Worm (Caenorhabditis elegans): ENCODE measurements around the gene snr-3.

The snr-3 gene

DNA sequence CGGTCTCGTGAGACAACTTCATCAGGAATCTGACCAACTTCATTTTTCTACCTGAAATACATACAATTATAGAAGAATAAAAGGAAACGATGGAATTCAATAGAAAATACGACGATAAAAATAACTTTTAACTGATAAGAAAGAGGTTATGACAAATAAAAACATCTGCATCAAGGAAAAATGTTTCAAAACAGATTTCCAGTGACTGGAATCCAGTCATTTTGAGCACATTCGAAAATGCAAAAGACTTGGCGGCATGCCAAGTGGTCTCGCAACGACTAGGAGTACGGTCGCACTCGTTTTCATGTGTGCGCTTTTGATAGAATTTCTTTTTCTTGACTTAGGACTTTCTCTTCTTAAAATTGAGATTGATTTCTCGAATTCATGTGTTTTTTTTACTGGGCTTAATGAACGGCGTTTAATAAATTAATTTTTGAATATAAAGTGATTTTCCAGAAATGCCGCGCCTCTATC is at the start of gene snr-3, which contains the start of gene rsp-5:
Gene snr-3 (minus strand): TSS at position 51 of the 474 bp plus-strand sequence.
Gene rsp-5 (plus strand): TSS at position 455 of the 474 bp plus-strand sequence.
- no peak for TF ChIP-seq unc-62 (GFP tag; optimal IDR thresholded peaks at IDR 0.05)

DNA sequence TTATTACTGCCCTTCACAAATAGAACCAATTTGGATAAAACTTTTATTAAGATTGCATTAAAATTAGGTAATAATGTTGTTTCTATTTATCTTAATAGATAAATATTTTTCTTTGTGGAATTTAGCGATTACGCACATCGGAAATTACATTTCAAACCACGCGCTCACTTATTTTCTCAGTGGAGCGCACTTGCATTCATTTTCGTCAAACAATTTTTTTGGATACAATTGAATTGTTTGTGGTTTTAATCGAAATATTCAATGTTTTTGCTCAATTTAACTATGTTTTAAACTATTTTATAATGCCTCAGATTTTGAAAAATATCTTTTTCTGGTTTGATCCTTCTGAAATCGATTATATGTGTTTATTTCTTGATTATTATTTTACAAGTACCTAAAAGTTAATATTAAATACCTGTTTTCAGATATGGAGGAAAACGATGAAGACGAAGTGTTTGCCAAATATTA is 46.4 kb upstream of the snr-3 start, which contains the start of gene utp-20:
Gene utp-20 (plus strand): TSS at position 418 of the 468 bp plus-strand sequence.
- TF ChIP-seq unc-62 (GFP tag; optimal IDR thresholded peaks at IDR 0.05): no peak

DNA sequence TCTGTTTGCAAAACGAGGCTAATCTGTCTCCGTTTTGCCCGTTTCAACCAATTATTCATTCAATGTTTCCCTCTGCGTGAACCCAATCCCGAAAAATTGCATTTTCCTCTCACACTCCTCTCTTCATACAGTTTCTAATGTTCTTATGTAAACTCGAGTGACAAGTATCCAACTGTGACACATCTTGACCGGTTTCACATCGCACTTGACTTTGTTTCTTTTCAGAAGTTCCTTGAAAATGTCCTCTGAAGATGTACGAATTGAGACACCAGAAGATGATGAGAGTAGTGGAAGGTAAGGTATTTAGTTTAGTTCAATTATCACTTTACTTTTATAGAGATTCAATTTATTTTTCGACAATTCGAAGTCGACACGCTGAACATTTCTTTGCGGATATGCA is 42.4 kb upstream of the snr-3 start, which contains the start of gene abcx-1:
Gene abcx-1 (plus strand): TSS at position 224 of the 400 bp plus-strand sequence.
- no peak for TF ChIP-seq unc-62 (GFP tag; optimal IDR thresholded peaks at IDR 0.05)

DNA sequence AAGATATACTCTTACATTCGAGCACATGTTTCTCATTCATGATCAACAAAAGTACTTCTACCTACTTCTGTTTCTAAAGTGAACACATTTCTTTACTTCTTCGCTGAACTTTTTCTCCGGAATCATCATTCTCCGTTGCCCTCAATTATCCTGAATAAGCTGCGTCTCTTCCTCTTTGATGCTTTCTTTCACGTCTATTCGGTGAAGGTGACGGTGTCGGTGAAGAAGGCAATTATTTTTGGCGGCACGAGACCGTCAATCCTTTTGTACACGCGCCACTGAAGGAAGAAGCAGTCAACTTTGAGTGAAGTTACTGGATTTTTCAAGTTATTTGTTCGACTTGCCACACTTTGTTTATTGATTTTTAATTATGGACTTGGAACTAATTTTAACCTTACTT is 42.0 kb upstream of the snr-3 start, which contains the start of gene abch-1:
Gene abch-1 (minus strand): TSS at position 101 of the 400 bp plus-strand sequence.
- TF ChIP-seq unc-62 (GFP tag; optimal IDR thresholded peaks at IDR 0.05): no peak

DNA sequence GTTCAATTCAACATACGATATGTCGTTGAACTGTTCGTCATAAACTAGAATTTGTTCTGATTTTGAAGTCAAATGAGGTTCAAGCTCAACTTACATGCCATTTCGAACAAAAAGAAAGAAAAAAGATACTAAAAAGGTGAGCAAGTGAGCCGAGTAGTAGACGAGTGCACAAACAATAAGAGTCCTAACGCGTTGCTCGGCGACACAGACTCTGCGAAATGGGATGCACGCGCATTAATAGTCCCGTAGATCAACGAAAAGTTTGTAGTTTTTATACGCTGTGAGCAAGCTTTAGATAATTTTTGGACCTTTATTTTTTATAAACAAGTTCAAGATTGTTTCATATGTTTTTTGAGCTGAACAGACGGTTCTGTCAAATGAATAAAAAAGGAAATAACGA is 39.1 kb upstream of the snr-3 start, which contains the start of gene C56E6.4:
Gene C56E6.4 (minus strand): TSS at position 101 of the 400 bp plus-strand sequence.
- no peak for TF ChIP-seq unc-62 (GFP tag; optimal IDR thresholded peaks at IDR 0.05)

DNA sequence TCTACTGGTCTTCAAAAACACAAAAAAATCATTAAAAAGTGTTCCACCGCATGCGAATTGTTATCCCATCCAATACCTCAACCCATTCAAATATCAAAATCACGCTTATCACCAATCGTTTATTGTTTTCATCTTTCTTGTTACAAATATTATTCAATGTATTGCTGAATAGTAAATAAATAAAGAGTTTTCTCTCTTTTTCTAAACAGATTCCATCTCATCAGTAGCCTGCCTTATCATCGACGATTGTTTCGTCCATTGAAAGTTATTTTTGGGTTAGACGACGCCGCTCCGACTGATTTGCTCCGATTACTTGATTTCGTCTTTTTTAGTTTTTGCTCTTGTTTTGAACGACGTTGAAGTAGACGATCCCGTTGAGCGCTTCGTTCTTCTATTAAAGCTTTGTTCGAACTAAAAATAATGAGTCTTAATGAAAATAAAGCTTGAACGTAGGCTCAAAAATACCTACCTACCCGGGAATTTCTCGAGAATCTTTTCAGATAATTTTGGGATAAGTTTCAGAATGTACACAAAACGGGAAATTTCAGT is 36.6 kb upstream of the snr-3 start:
- no peak for TF ChIP-seq unc-62 (GFP tag; optimal IDR thresholded peaks at IDR 0.05)

DNA sequence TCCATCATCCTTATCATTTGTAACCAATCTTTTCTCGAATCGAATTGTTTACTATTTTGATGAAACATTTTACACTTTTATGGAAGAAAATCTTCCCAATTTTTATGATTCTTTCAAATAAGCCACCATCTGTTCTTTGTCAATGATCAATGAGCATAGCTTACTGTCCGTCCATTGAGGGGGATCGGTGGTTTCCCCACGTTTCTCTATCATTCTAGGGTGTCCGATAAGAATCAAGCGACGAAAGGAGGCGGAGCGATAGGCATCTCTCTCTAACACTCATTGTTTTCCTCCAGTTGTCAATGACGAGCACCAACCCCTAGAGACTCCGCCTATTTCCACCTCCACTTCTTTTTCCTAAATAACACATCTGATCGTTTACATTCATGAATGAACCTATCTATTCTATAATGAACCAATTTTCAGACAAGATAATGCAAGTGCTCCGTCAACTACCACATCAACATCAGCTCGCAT is 35.0 kb upstream of the snr-3 start, which contains the start of gene C56E6.2:
Gene C56E6.2 (plus strand): TSS at position 427 of the 477 bp plus-strand sequence.
- no peak for TF ChIP-seq unc-62 (GFP tag; optimal IDR thresholded peaks at IDR 0.05)

DNA sequence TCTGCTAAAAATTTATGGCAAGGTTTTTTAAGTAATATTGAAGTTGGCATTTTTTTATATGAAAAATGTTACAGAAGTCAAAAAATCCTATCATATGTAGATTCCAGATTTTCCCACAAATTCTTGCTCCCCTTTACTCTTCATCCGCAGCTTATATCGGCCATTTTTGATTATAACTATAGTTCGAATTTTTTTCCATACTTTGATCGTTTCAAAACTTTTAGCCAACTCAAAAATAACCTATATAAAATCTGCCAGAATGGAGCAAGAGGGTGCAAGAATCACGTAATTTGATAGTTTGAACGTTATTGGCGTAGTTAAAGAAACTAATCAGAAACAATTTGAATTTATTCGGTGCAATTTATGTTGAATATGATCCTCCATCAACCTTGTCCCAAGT is 34.4 kb upstream of the snr-3 start:
- no peak for TF ChIP-seq unc-62 (GFP tag; optimal IDR thresholded peaks at IDR 0.05)

DNA sequence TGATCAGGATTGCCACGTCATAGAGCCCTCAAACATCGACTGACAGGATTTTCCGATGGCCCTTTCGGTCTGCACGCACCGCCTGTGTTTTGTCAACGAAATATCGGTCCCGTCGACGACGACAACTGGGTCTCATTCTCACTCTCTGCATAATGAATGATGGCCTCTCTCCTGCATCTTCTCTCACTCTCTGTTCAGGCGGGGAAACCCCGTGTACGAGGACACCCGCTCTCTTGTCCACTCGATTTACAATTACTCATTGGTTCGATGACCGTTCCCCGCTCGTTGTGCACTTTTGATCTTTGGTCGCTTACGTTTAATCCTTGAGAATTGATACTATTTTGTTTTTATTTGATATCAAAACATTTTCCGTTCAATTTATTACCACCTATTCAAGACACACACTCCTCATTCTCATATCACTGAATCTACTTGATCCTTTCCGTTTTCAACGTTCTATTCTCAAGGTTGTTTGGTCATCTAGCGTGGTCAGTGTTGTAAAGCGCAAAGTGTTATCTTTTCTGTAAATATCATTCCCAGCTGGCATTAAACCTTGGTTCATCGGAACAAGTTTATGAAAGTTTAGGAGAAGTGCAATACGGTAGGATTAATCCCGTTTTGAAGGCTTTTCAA is 33.2 kb upstream of the snr-3 start:
- TF ChIP-seq unc-62 (GFP tag; optimal IDR thresholded peaks at IDR 0.05): no peak

DNA sequence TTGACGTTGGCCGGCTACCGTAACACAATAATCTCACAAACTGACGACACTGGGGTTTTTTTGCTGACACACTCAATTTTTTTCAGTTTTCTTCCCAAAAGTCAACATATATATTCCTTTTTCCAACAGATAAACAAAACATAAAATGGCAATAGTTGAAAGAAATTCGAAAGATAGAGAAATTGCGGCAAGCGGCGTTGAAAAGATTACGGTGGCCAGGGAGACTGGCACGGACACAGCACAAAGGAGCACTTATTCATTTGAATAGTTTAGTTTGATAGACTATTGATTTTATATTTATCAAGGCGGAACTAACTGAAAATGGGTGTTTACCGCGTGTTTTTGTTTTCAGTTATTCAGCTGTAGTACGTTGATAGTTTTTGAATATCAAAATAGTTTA is 31.8 kb upstream of the snr-3 start, which contains the start of gene toe-2:
Gene toe-2 (minus strand): TSS at position 70 of the 400 bp plus-strand sequence.
- TF ChIP-seq unc-62 (GFP tag; optimal IDR thresholded peaks at IDR 0.05): no peak

DNA sequence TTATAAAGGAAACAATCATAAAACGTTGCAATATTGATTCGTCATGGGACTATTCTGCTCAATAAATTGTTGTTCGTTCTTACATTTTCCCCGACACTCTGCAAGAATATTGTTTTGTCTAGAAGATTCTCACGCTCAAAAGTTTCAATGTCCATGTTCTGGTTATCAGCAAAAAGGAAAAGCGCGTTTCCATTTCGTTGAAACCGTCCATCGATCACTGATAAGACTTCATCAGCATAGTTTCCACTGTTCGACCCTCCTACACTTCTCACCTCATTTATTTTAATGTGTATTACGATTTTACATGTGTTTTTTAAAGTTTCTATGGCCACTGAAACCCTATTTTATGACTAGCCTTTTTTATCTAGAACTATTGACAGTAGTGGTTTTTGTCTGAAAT is 30.5 kb upstream of the snr-3 start:
- no peak for TF ChIP-seq unc-62 (GFP tag; optimal IDR thresholded peaks at IDR 0.05)

DNA sequence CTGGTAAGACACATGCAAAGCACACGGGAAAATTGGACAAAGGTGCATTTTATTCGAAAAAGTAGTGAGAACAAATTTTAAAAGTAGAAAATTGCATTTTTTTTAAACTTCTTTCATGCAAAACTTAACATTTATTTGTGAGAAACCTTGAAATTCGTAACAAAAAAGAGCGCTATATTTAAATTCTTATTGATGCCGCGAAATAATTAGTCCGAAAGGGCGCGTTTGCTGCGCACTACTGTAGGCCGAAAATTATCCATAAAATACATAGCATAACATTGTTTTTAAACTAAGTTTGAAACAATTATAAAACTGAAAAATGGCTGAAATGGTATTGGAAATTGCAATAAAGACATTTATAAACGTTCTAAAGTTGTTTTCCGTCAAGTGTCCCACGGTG is 30.1 kb upstream of the snr-3 start:
- TF ChIP-seq unc-62 (GFP tag; optimal IDR thresholded peaks at IDR 0.05): no peak

DNA sequence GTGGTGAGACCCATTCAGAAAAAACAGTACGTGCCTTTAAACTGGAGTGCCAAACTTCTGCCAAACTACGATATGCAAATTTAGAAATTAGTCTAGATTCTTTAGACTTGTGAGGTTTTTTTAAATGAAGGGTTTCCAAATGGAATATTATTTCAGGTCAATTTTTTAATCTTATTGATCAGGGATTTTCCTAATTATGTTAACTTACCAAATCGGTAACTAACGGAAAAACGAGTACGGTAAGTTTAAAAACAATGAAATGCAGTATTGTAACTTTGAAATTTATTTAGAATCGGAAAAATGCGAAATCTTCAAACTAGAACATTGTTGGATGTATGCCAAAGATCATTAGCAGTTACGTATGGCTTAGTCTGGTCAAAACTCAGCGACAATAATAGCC is 26.7 kb upstream of the snr-3 start, which contains the start of gene C56E6.7:
Gene C56E6.7 (plus strand): TSS at position 301 of the 400 bp plus-strand sequence.
- TF ChIP-seq unc-62 (GFP tag; optimal IDR thresholded peaks at IDR 0.05): no peak

DNA sequence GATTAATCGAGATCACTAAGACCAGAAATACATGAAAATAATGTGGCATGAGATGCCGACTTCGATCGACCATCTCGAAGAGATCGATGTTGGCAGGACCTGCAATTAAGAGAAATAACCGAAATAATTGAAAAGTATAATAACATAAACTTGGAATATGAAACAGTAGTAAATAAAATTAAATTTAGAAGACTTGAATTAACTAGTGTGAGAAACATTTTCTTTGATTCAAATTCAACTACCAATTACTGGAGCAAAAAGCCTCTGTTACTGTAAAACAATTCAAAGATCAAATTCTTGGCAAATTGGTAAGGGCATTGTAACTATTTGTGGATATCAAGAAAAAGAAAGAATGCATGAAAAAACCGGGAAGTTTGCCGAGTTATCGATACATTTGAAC is 24.4 kb upstream of the snr-3 start, which contains the start of gene R05G9R.1:
Gene R05G9R.1 (minus strand): TSS at position 101 of the 400 bp plus-strand sequence.
- no peak for TF ChIP-seq unc-62 (GFP tag; optimal IDR thresholded peaks at IDR 0.05)

DNA sequence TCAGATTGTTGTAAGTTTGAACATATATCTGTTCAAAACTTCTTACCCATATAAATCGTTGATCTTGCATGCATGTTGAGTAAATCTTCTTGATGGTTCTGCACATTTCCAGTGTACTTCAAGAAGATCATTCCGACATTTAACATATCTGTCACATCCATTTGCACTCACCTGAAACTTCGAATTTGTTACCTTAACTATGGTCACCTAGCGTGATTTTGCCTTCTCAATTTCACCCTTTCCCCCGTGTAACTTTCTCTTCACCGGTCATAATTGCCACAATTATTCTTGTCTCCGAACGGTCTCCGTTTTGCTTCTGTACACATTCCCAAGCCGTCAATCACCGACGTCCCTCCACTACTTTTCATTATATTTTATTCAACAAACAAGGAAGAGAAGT is 23.8 kb upstream of the snr-3 start:
- TF ChIP-seq unc-62 (GFP tag; optimal IDR thresholded peaks at IDR 0.05): no peak

DNA sequence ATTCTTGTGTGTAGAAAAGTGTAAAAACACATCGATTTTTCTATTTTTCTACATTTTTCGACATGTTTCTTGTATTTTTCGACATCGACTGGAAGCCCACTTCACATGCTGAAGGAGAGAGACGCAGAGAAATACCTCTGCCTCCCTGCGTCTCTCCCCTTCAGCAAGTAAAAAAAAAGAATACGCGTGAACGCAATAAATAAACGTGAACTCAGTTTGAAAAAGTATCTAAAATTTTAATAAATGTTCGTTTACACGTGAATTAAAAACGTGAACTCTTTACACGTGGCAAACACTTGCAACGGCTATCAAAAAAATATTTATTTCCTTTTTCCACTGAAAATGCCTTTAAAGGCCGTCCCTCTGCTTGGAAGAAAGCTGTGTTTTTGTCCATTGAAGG is 13.3 kb upstream of the snr-3 start, which contains the start of gene R05G9.1:
Gene R05G9.1 (plus strand): TSS at position 343 of the 400 bp plus-strand sequence.
- TF ChIP-seq unc-62 (GFP tag; optimal IDR thresholded peaks at IDR 0.05): no peak
